Fruit fly (Drosophila melanogaster) whole organism, embryonic: ENCODE measurements around the gene CG5050.
A peak's percentile ranks its signal among the peaks of the same experiment; 100 is the strongest.

ENCODE experiments used
- ATbp ChIP-seq: fragments of 200-800 bp; sonication (Bioruptor generic); optimal IDR thresholded peaks from 2 replicates; lab custom pipeline; 2017; ENCODE audit warnings: missing biosample characterization, mild to moderate bottlenecking, missing genetic modification characterization, missing genetic modification reagents
- Adf1 ChIP-seq: fragments of 200-800 bp; sonication (Bioruptor generic); IDR thresholded peaks from 2 replicates; pipeline ENCODE4 v1.3.6; 2022; ENCODE audit warnings: missing biosample characterization, missing genetic modification characterization
- CG10209 ChIP-seq: fragments of 200-800 bp; sonication (Bioruptor generic); optimal IDR thresholded peaks from 3 replicates; lab custom pipeline; 2017; ENCODE audit warnings: missing biosample characterization, mild to moderate bottlenecking, missing genetic modification characterization, missing genetic modification reagents
- CG11247 ChIP-seq: fragments of 200-800 bp; sonication (Bioruptor generic); IDR thresholded peaks from 2 replicates; pipeline ENCODE4 v1.3.6; 2022; ENCODE audit warnings: missing biosample characterization, missing genetic modification characterization
- CG13123 ChIP-seq: fragments of 200-800 bp; sonication (Bioruptor generic); optimal IDR thresholded peaks from 2 replicates; lab custom pipeline; 2016; ENCODE audit warnings: missing biosample characterization, missing genetic modification characterization
- CG14050 ChIP-seq: fragments of 200-800 bp; sonication (Bioruptor generic); IDR thresholded peaks from 3 replicates; pipeline ENCODE4 v1.3.6; 2022; ENCODE audit warnings: missing biosample characterization, missing genetic modification characterization
- CG15269 ChIP-seq: fragments of 200-800 bp; sonication (Bioruptor generic); optimal IDR thresholded peaks from 2 replicates; lab custom pipeline; 2018; ENCODE audit warnings: missing biosample characterization, mild to moderate bottlenecking, missing genetic modification characterization, moderate library complexity
- CG15514 ChIP-seq: fragments of 200-800 bp; sonication (Bioruptor generic); optimal IDR thresholded peaks from 3 replicates; lab custom pipeline; 2017; ENCODE audit warnings: missing biosample characterization, missing genetic modification characterization, mild to moderate bottlenecking, moderate library complexity, missing genetic modification reagents
- CG15696 ChIP-seq: fragments of 200-800 bp; sonication (Bioruptor generic); optimal IDR thresholded peaks from 2 replicates; lab custom pipeline; 2019; ENCODE audit warnings: missing biosample characterization, mild to moderate bottlenecking, missing genetic modification characterization, moderate library complexity
- CG17186 ChIP-seq: fragments of 200-800 bp; sonication (Bioruptor generic); optimal IDR thresholded peaks from 3 replicates; lab custom pipeline; 2017; ENCODE audit warnings: missing biosample characterization, missing genetic modification reagents, missing genetic modification characterization
- CG17328 ChIP-seq: fragments of 200-800 bp; sonication (Bioruptor generic); IDR thresholded peaks from 2 replicates; pipeline ENCODE4 v1.3.6; 2022; ENCODE audit warnings: missing biosample characterization, missing genetic modification characterization
- CG17359 ChIP-seq: fragments of 200-800 bp; sonication (Bioruptor generic); optimal IDR thresholded peaks from 3 replicates; lab custom pipeline; 2018; ENCODE audit warnings: missing biosample characterization, mild to moderate bottlenecking, missing genetic modification characterization, moderate library complexity
- CG31365 ChIP-seq: fragments of 200-800 bp; sonication (Bioruptor generic); optimal IDR thresholded peaks from 2 replicates; lab custom pipeline; 2018; ENCODE audit warnings: missing biosample characterization, mild to moderate bottlenecking, missing genetic modification characterization
- CG31388 ChIP-seq: fragments of 200-800 bp; sonication (Bioruptor generic); optimal IDR thresholded peaks from 2 replicates; lab custom pipeline; 2016; ENCODE audit warnings: missing biosample characterization, missing genetic modification characterization
- CG3281 ChIP-seq: fragments of 200-800 bp; sonication (Bioruptor generic); optimal IDR thresholded peaks from 3 replicates; lab custom pipeline; 2017; ENCODE audit warnings: missing biosample characterization, mild to moderate bottlenecking, missing genetic modification characterization
- CG4424 ChIP-seq: fragments of 200-800 bp; sonication (Bioruptor generic); optimal IDR thresholded peaks from 3 replicates; lab custom pipeline; 2016; ENCODE audit warnings: missing biosample characterization, missing genetic modification characterization
- CG6654 ChIP-seq: fragments of 200-800 bp; sonication (Bioruptor generic); optimal IDR thresholded peaks from 2 replicates; lab custom pipeline; 2017; ENCODE audit warnings: missing biosample characterization, mild to moderate bottlenecking, missing genetic modification characterization
- CG9817 ChIP-seq: fragments of 200-800 bp; sonication (Bioruptor generic); optimal IDR thresholded peaks from 2 replicates; lab custom pipeline; 2018; ENCODE audit warnings: missing biosample characterization, mild to moderate bottlenecking, missing genetic modification characterization, moderate library complexity
- CoRest ChIP-seq: fragments of 200-800 bp; sonication (Bioruptor generic); optimal IDR thresholded peaks from 3 replicates; lab custom pipeline; 2018; ENCODE audit warnings: missing biosample characterization, mild to moderate bottlenecking, missing genetic modification characterization, moderate library complexity
- D ChIP-seq, 2 experiments: fragments of 200-800 bp in 1 of 2; fragments of >200 bp in 1 of 2; sonication (Bioruptor generic) in 1 of 2; optimal IDR thresholded peaks; 2 replicates in 1 of 2; 3 replicates in 1 of 2; lab custom pipeline; 2017; ENCODE audit warnings: mild to moderate bottlenecking in 1 of 2, missing biosample characterization in 1 of 2, missing genetic modification characterization in 1 of 2, missing genetic modification reagents in 1 of 2
- Elba2 ChIP-seq: fragments of 200-800 bp; sonication (Bioruptor generic); optimal IDR thresholded peaks from 3 replicates; lab custom pipeline; 2016; ENCODE audit warnings: missing biosample characterization, missing genetic modification characterization
- Gug ChIP-seq: fragments of 200-800 bp; sonication (Bioruptor generic); IDR thresholded peaks from 4 replicates; pipeline ENCODE4 v1.3.6; 2022; ENCODE audit warnings: missing biosample characterization, missing genetic modification characterization
- Med ChIP-seq: fragments of 200-800 bp; sonication (Bioruptor generic); peaks from one replicate; lab custom pipeline; 2016; ENCODE audit warnings: missing biosample characterization, missing genetic modification characterization, mild to moderate bottlenecking, inconsistent platforms, moderate library complexity
- Meics ChIP-seq: fragments of 200-800 bp; sonication (Bioruptor generic); optimal IDR thresholded peaks from 2 replicates; lab custom pipeline; 2017; ENCODE audit warnings: missing biosample characterization, mild to moderate bottlenecking, missing genetic modification characterization
- Mrtf ChIP-seq: fragments of 200-800 bp; sonication (Bioruptor generic); IDR thresholded peaks from 3 replicates; pipeline ENCODE4 v1.3.6; 2022; ENCODE audit warnings: missing biosample characterization, missing genetic modification characterization
- Neu2 ChIP-seq: fragments of 200-800 bp; sonication (Bioruptor generic); optimal IDR thresholded peaks from 3 replicates; lab custom pipeline; 2016; ENCODE audit warnings: missing biosample characterization, missing genetic modification characterization, borderline replicate concordance
- Optix ChIP-seq: fragments of 200-800 bp; sonication (Bioruptor generic); IDR thresholded peaks from 3 replicates; pipeline ENCODE4 v1.3.6; 2022; ENCODE audit warnings: missing biosample characterization, missing genetic modification characterization
- Sox100B ChIP-seq: fragments of 200-800 bp; sonication (Bioruptor generic); optimal IDR thresholded peaks from 3 replicates; lab custom pipeline; 2018; ENCODE audit warnings: missing biosample characterization, mild to moderate bottlenecking, missing genetic modification characterization
- TFAM ChIP-seq: fragments of 200-800 bp; sonication (Bioruptor generic); optimal IDR thresholded peaks from 2 replicates; lab custom pipeline; 2017; ENCODE audit warnings: missing biosample characterization, missing genetic modification characterization, inconsistent platforms
- Taf1 ChIP-seq: fragments of 200-800 bp; sonication (Bioruptor generic); IDR thresholded peaks from 2 replicates; pipeline ENCODE4 v1.3.6; 2022; ENCODE audit warnings: missing biosample characterization, missing genetic modification characterization
- Trl ChIP-seq, 3 experiments: fragments of >200 bp in 2 of 3; fragments of 200-800 bp in 1 of 3; sonication (Bioruptor generic) in 1 of 3; optimal IDR thresholded peaks; 2 replicates in 1 of 3; 3 replicates in 2 of 3; lab custom pipeline; 2016 to 2017; ENCODE audit warnings: missing biosample characterization in 1 of 3, missing genetic modification characterization in 1 of 3
- ato ChIP-seq: fragments of 200-800 bp; sonication (Bioruptor generic); IDR thresholded peaks from 2 replicates; pipeline ENCODE4 v1.3.6; 2022; ENCODE audit warnings: missing biosample characterization, missing genetic modification characterization; ENCODE audit not compliant: partially characterized antibody
- btn ChIP-seq: fragments of 200-800 bp; sonication (Bioruptor generic); optimal IDR thresholded peaks from 2 replicates; lab custom pipeline; 2016; ENCODE audit warnings: missing biosample characterization, missing genetic modification characterization
- emc ChIP-seq: fragments of 200-800 bp; sonication (Bioruptor generic); optimal IDR thresholded peaks from 2 replicates; lab custom pipeline; 2016; ENCODE audit warnings: missing biosample characterization, missing genetic modification characterization
- eve ChIP-seq, 2 experiments: fragments of >200 bp; optimal IDR thresholded peaks; 2 replicates each; lab custom pipeline; 2017; ENCODE audit warnings: missing biosample characterization in 2 of 2, missing genetic modification characterization in 2 of 2
- luna ChIP-seq: fragments of 200-800 bp; sonication (Bioruptor generic); optimal IDR thresholded peaks from 2 replicates; lab custom pipeline; 2016; ENCODE audit warnings: missing biosample characterization, missing genetic modification characterization
- nerfin-1 ChIP-seq: fragments of 200-800 bp; sonication (Bioruptor generic); optimal IDR thresholded peaks from 3 replicates; lab custom pipeline; 2019; ENCODE audit warnings: missing biosample characterization, mild to moderate bottlenecking, missing genetic modification characterization, moderate library complexity
- otp ChIP-seq: fragments of 200-800 bp; sonication (Bioruptor generic); IDR thresholded peaks from 3 replicates; pipeline ENCODE4, ENCODE4 v1.3.6; 2022; ENCODE audit warnings: missing biosample characterization, missing genetic modification characterization
- pfk ChIP-seq: fragments of 200-800 bp; sonication (Bioruptor generic); optimal IDR thresholded peaks from 2 replicates; lab custom pipeline; 2018; ENCODE audit warnings: missing biosample characterization, mild to moderate bottlenecking, missing genetic modification characterization, moderate library complexity
- pros ChIP-seq: fragments of 200-800 bp; sonication (Bioruptor generic); optimal IDR thresholded peaks from 3 replicates; lab custom pipeline; 2019; ENCODE audit warnings: missing biosample characterization, mild to moderate bottlenecking, missing genetic modification characterization, moderate library complexity
- sc ChIP-seq, 3 experiments: fragments of >200 bp in 2 of 3; fragments of 200-800 bp in 1 of 3; sonication (Bioruptor generic) in 1 of 3; optimal IDR thresholded peaks; 2 replicates in 2 of 3; 3 replicates in 1 of 3; lab custom pipeline; 2017; ENCODE audit warnings: mild to moderate bottlenecking in 1 of 3, missing biosample characterization in 1 of 3, missing genetic modification characterization in 1 of 3, missing genetic modification reagents in 1 of 3
- schlank ChIP-seq: fragments of 200-800 bp; sonication (Bioruptor generic); optimal IDR thresholded peaks from 2 replicates; lab custom pipeline; 2018; ENCODE audit warnings: missing biosample characterization, mild to moderate bottlenecking, missing genetic modification characterization
- sim ChIP-seq: fragments of 200-800 bp; sonication (Bioruptor generic); IDR thresholded peaks from 2 replicates; pipeline ENCODE4 v1.3.6; 2022; ENCODE audit warnings: missing biosample characterization, missing genetic modification characterization
- sob ChIP-seq: fragments of 200-800 bp; sonication (Bioruptor generic); IDR thresholded peaks from 2 replicates; pipeline ENCODE4 v1.3.6; 2022; ENCODE audit warnings: missing biosample characterization, missing genetic modification characterization
- tio ChIP-seq: fragments of 200-800 bp; sonication (Bioruptor generic); optimal IDR thresholded peaks from 2 replicates; lab custom pipeline; 2017; ENCODE audit warnings: missing biosample characterization, missing genetic modification characterization, inconsistent platforms
- tll ChIP-seq, 2 experiments: fragments of 200-800 bp in 1 of 2; fragments of >200 bp in 1 of 2; sonication (Bioruptor generic) in 1 of 2; optimal IDR thresholded peaks; 2 replicates each; lab custom pipeline; 2017 to 2019; ENCODE audit warnings: missing biosample characterization in 2 of 2, missing genetic modification characterization in 2 of 2, mild to moderate bottlenecking in 1 of 2, moderate library complexity in 1 of 2
- tup ChIP-seq: fragments of 200-800 bp; sonication (Bioruptor generic); optimal IDR thresholded peaks from 2 replicates; lab custom pipeline; 2016; ENCODE audit warnings: missing biosample characterization, mild to moderate bottlenecking, missing genetic modification characterization, moderate library complexity
- wek ChIP-seq: fragments of 200-800 bp; sonication (Bioruptor generic); optimal IDR thresholded peaks from 3 replicates; lab custom pipeline; 2018; ENCODE audit warnings: missing biosample characterization, mild to moderate bottlenecking, missing genetic modification characterization, moderate library complexity
- zen ChIP-seq: fragments of 200-800 bp; sonication (Bioruptor generic); optimal IDR thresholded peaks from 3 replicates; lab custom pipeline; 2018; ENCODE audit warnings: missing biosample characterization, mild to moderate bottlenecking, missing genetic modification characterization, moderate library complexity

Gene CG5050

dm6 chr2L:17470630-17471029 is 17.9 kb downstream of the CG5050 start (continued):
- TF ChIP-seq btn (GFP tag; lab: Kevin White, UChicago) (no peak), CoRest (tag; lab: Kevin White, UChicago) (peak; percentile 50), TFAM (GFP tag; lab: Kevin White, UChicago) (no peak), schlank (tag; lab: Kevin White, UChicago) (peak; percentile 86), tll (GFP tag; optimal IDR thresholded peaks at IDR 0.05; lab: Kevin White, UChicago) (no peak), CG15514 (GFP tag; lab: Kevin White, UChicago) (peak; percentile 86), otp (GFP tag; lab: Robert Waterston, UW) (no peak), CG31388 (GFP tag; lab: Kevin White, UChicago) (no peak), Med (GFP tag; lab: Kevin White, UChicago) (peak; percentile 93), CG13123 (GFP tag; lab: Kevin White, UChicago) (no peak), CG31365 (tag; lab: Kevin White, UChicago) (peak; percentile 37), CG11247 (GFP tag; lab: Robert Waterston, UW) (peak; percentile 64), Gug (GFP tag; lab: Robert Waterston, UW) (no peak), CG17359 (tag; lab: Kevin White, UChicago) (no peak), nerfin-1 (tag; lab: Kevin White, UChicago) (no peak), CG4424 (GFP tag; lab: Kevin White, UChicago) (no peak), tio (GFP tag; lab: Kevin White, UChicago) (no peak), Elba2 (GFP tag; lab: Kevin White, UChicago) (no peak), sim (GFP tag; lab: Robert Waterston, UW) (no peak), Adf1 (GFP tag; lab: Robert Waterston, UW) (peak; percentile 66), CG9817 (peak; percentile 73), CG17186 (GFP tag; lab: Kevin White, UChicago) (no peak), CG3281 (peak; percentile 90), CG6654 (GFP tag; lab: Kevin White, UChicago) (no peak), CG15696 (peak; percentile 24), Taf1 (GFP tag; lab: Robert Waterston, UW) (no peak), Mrtf (GFP tag; lab: Robert Waterston, UW) (no peak), CG14050 (GFP tag; lab: Robert Waterston, UW) (no peak), wek (GFP tag; lab: Kevin White, UChicago) (no peak), ato (GFP tag; lab: Robert Waterston, UW) (no peak), luna (GFP tag; lab: Kevin White, UChicago) (peak; percentile 80), Optix (GFP tag; lab: Robert Waterston, UW) (no peak), emc (GFP tag; lab: Kevin White, UChicago) (peak; percentile 13), ATbp (no peak), CG17328 (GFP tag; lab: Robert Waterston, UW) (no peak), zen (tag; lab: Kevin White, UChicago) (no peak), sob (GFP tag; lab: Robert Waterston, UW) (peak; percentile 78; the same call in 1 of the 2 replicates), D (optimal IDR thresholded peaks at IDR 0.05; lab: Kevin White, UChicago) (no peak), D (GFP tag; optimal IDR thresholded peaks at IDR 0.05; lab: Kevin White, UChicago) (no peak), pros (no peak), tup (GFP tag; lab: Kevin White, UChicago) (peak; percentile 14), sc (optimal IDR thresholded peaks at IDR 0.05; lab: Kevin White, UChicago) (no peak), sc (GFP tag; optimal IDR thresholded peaks at IDR 0.05; lab: Kevin White, UChicago) (no peak), Trl (optimal IDR thresholded peaks at IDR 0.05; lab: Kevin White, UChicago) (no peak), Trl (GFP tag; optimal IDR thresholded peaks at IDR 0.05; lab: Kevin White, UChicago) (peak; percentile 74), CG10209 (peak; percentile 72), Neu2 (GFP tag; lab: Kevin White, UChicago) (no peak), eve (GFP tag; optimal IDR thresholded peaks at IDR 0.05; lab: Kevin White, UChicago) (no peak), CG15269 (peak; percentile 56), Sox100B (GFP tag; lab: Kevin White, UChicago) (no peak), Meics (peak; percentile 84), pfk (GFP tag; lab: Kevin White, UChicago) (peak; percentile 16)
